Fruit fly (Drosophila melanogaster) whole organism, embryonic: ENCODE results near the gene CG8665.

ENCODE experiments used
- ATbp ChIP-seq: fragments of 200-800 bp; sonication (Bioruptor generic); optimal IDR thresholded peaks from 2 replicates; lab custom pipeline; 2017; ENCODE audit warnings: missing biosample characterization, mild to moderate bottlenecking, missing genetic modification characterization, missing genetic modification reagents
- Aef1 ChIP-seq: fragments of 200-800 bp; sonication (Bioruptor generic); IDR thresholded peaks from 3 replicates; pipeline ENCODE4 v1.3.6; 2022; ENCODE audit warnings: missing biosample characterization, missing genetic modification characterization
- CG1024 ChIP-seq: fragments of 200-800 bp; sonication (Bioruptor generic); IDR thresholded peaks from 2 replicates; pipeline ENCODE4 v1.3.6; 2022; ENCODE audit warnings: missing biosample characterization, missing genetic modification characterization
- CG11085 ChIP-seq: fragments of 200-800 bp; sonication (Bioruptor generic); IDR thresholded peaks from 2 replicates; pipeline ENCODE4 v1.3.6; 2022; ENCODE audit warnings: missing biosample characterization, missing genetic modification characterization
- CG12071 ChIP-seq: fragments of 200-800 bp; sonication (Bioruptor generic); optimal IDR thresholded peaks from 3 replicates; lab custom pipeline; 2018; ENCODE audit warnings: missing biosample characterization, mild to moderate bottlenecking, missing genetic modification characterization
- CG12769 ChIP-seq: fragments of 200-800 bp; sonication (Bioruptor generic); optimal IDR thresholded peaks from 2 replicates; lab custom pipeline; 2019; ENCODE audit warnings: missing biosample characterization, mild to moderate bottlenecking, missing genetic modification characterization, moderate library complexity
- CG13775 ChIP-seq: fragments of 200-800 bp; sonication (Bioruptor generic); optimal IDR thresholded peaks from 3 replicates; lab custom pipeline; 2017; ENCODE audit warnings: missing biosample characterization, mild to moderate bottlenecking, missing genetic modification characterization
- CG15073 ChIP-seq: fragments of 200-800 bp; sonication (Bioruptor generic); optimal IDR thresholded peaks from 2 replicates; lab custom pipeline; 2016; ENCODE audit warnings: missing biosample characterization, missing genetic modification characterization
- CG15479 ChIP-seq: fragments of 200-800 bp; sonication (Bioruptor generic); optimal IDR thresholded peaks from 3 replicates; lab custom pipeline; 2019; ENCODE audit warnings: missing biosample characterization, mild to moderate bottlenecking, missing genetic modification characterization, moderate library complexity
- CG16815 ChIP-seq: fragments of 200-800 bp; sonication (Bioruptor generic); optimal IDR thresholded peaks from 3 replicates; lab custom pipeline; 2017; ENCODE audit warnings: missing biosample characterization, mild to moderate bottlenecking, missing genetic modification characterization
- CG16863 ChIP-seq: fragments of 200-800 bp; sonication (Bioruptor generic); optimal IDR thresholded peaks from 3 replicates; lab custom pipeline; 2016; ENCODE audit warnings: missing biosample characterization, missing genetic modification characterization
- CG17186 ChIP-seq: fragments of 200-800 bp; sonication (Bioruptor generic); optimal IDR thresholded peaks from 3 replicates; lab custom pipeline; 2017; ENCODE audit warnings: missing biosample characterization, missing genetic modification reagents, missing genetic modification characterization
- CG17912 ChIP-seq: fragments of 200-800 bp; sonication (Bioruptor generic); optimal IDR thresholded peaks from 2 replicates; lab custom pipeline; 2018; ENCODE audit warnings: missing biosample characterization, mild to moderate bottlenecking, missing genetic modification characterization
- CG30020 ChIP-seq: fragments of 200-800 bp; optimal IDR thresholded peaks from 2 replicates; lab custom pipeline; 2019; ENCODE audit warnings: missing biosample characterization, mild to moderate bottlenecking, missing genetic modification characterization, moderate library complexity
- CG30431 ChIP-seq: fragments of 200-800 bp; sonication (Bioruptor generic); optimal IDR thresholded peaks from 2 replicates; lab custom pipeline; 2017; ENCODE audit warnings: missing biosample characterization, missing genetic modification characterization
- CG34422 ChIP-seq: fragments of 200-800 bp; sonication (Bioruptor generic); IDR thresholded peaks from 3 replicates; pipeline ENCODE4 v1.3.6; 2022; ENCODE audit warnings: missing biosample characterization, missing genetic modification characterization
- CG6791 ChIP-seq: fragments of 200-800 bp; sonication (Bioruptor generic); IDR thresholded peaks from 3 replicates; pipeline ENCODE4 v1.3.6; 2022; ENCODE audit warnings: missing biosample characterization, missing genetic modification characterization; ENCODE audit not compliant: partially characterized antibody
- CG8924 ChIP-seq: fragments of 200-800 bp; optimal IDR thresholded peaks from 3 replicates; lab custom pipeline; 2019; ENCODE audit warnings: missing biosample characterization, mild to moderate bottlenecking, missing genetic modification characterization, moderate library complexity
- CG9817 ChIP-seq: fragments of 200-800 bp; sonication (Bioruptor generic); optimal IDR thresholded peaks from 2 replicates; lab custom pipeline; 2018; ENCODE audit warnings: missing biosample characterization, mild to moderate bottlenecking, missing genetic modification characterization, moderate library complexity
- Chrac-16 ChIP-seq: fragments of 200-800 bp; sonication (Bioruptor generic); optimal IDR thresholded peaks from 3 replicates; lab custom pipeline; 2016; ENCODE audit warnings: missing biosample characterization, missing genetic modification characterization
- Dfd ChIP-seq, 2 experiments: fragments of >200 bp; optimal IDR thresholded peaks; 2 replicates each; lab custom pipeline; 2017; ENCODE audit warnings: missing biosample characterization in 2 of 2, missing genetic modification characterization in 2 of 2
- Dip2 ChIP-seq: fragments of 200-800 bp; sonication (Bioruptor generic); IDR thresholded peaks from 2 replicates; pipeline ENCODE4 v1.3.6; 2022; ENCODE audit warnings: missing biosample characterization, missing genetic modification characterization
- Doc3 ChIP-seq: fragments of 200-800 bp; sonication (Bioruptor generic); IDR thresholded peaks from 3 replicates; pipeline ENCODE4 v1.3.6; 2022; ENCODE audit warnings: missing biosample characterization, missing genetic modification characterization; ENCODE audit not compliant: partially characterized antibody
- Dp ChIP-seq: fragments of 200-800 bp; sonication (Bioruptor generic); optimal IDR thresholded peaks from 2 replicates; lab custom pipeline; 2018; ENCODE audit warnings: missing biosample characterization, mild to moderate bottlenecking, missing genetic modification characterization, moderate library complexity
- Ets97D ChIP-seq: fragments of 200-800 bp; sonication (Bioruptor generic); optimal IDR thresholded peaks from 3 replicates; lab custom pipeline; 2016; ENCODE audit warnings: missing biosample characterization, missing genetic modification characterization
- GATAe ChIP-seq: fragments of 200-800 bp; sonication (Bioruptor generic); conservative IDR thresholded peaks from 2 replicates; pipeline ENCODE4 v1.3.6; 2022; ENCODE audit warnings: missing biosample characterization, missing genetic modification characterization
- Gsc ChIP-seq: fragments of 200-800 bp; sonication (Bioruptor generic); IDR thresholded peaks from 2 replicates; pipeline ENCODE4 v1.3.6; 2022; ENCODE audit warnings: missing biosample characterization, missing genetic modification characterization
- H15 ChIP-seq: fragments of 200-800 bp; sonication (Bioruptor generic); IDR thresholded peaks from 3 replicates; pipeline ENCODE4 v1.3.6; 2022; ENCODE audit warnings: missing biosample characterization, missing genetic modification characterization
- Hr51 ChIP-seq, 2 experiments: fragments of 200-800 bp; sonication (Bioruptor generic); optimal IDR thresholded peaks; 2 replicates in 1 of 2; 3 replicates in 1 of 2; lab custom pipeline; 2016 to 2018; ENCODE audit warnings: missing biosample characterization in 2 of 2, missing genetic modification characterization in 2 of 2, mild to moderate bottlenecking in 1 of 2, moderate library complexity in 1 of 2
- Nf-YB ChIP-seq: fragments of 200-800 bp; sonication (Bioruptor generic); optimal IDR thresholded peaks from 3 replicates; lab custom pipeline; 2019; ENCODE audit warnings: missing biosample characterization, mild to moderate bottlenecking, missing genetic modification characterization, moderate library complexity
- Poxn ChIP-seq: fragments of 200-800 bp; sonication (Bioruptor generic); IDR thresholded peaks from 2 replicates; pipeline ENCODE4 v1.3.6; 2022; ENCODE audit warnings: missing biosample characterization, missing genetic modification characterization
- Ptx1 ChIP-seq: fragments of 200-800 bp; sonication (Bioruptor generic); IDR thresholded peaks from 2 replicates; pipeline ENCODE4 v1.3.6; 2022; ENCODE audit warnings: missing biosample characterization, missing genetic modification characterization
- Rx ChIP-seq: fragments of 200-800 bp; sonication (Bioruptor generic); IDR thresholded peaks from 2 replicates; pipeline ENCODE4 v1.3.6; 2022; ENCODE audit warnings: missing biosample characterization, missing genetic modification characterization
- Spps ChIP-seq: fragments of 200-800 bp; sonication (Bioruptor generic); optimal IDR thresholded peaks from 2 replicates; lab custom pipeline; 2018; ENCODE audit warnings: missing biosample characterization, mild to moderate bottlenecking, missing genetic modification characterization
- Sry-β ChIP-seq: fragments of 200-800 bp; sonication (Bioruptor generic); optimal IDR thresholded peaks from 2 replicates; lab custom pipeline; 2018; ENCODE audit warnings: missing biosample characterization, mild to moderate bottlenecking, missing genetic modification characterization, moderate library complexity
- ac ChIP-seq: fragments of 200-800 bp; sonication (Bioruptor generic); optimal IDR thresholded peaks from 3 replicates; lab custom pipeline; 2017; ENCODE audit warnings: missing biosample characterization, mild to moderate bottlenecking, missing genetic modification characterization
- bowl ChIP-seq: fragments of 200-800 bp; sonication (Bioruptor generic); IDR thresholded peaks from 2 replicates; pipeline ENCODE4 v1.3.6; 2022; ENCODE audit warnings: missing biosample characterization, missing genetic modification characterization
- disco-r ChIP-seq: fragments of 200-800 bp; sonication (Bioruptor generic); optimal IDR thresholded peaks from 2 replicates; lab custom pipeline; 2016; ENCODE audit warnings: missing biosample characterization, missing genetic modification characterization
- grau ChIP-seq: fragments of 200-800 bp; optimal IDR thresholded peaks from 3 replicates; lab custom pipeline; 2019; ENCODE audit warnings: missing biosample characterization, mild to moderate bottlenecking, missing genetic modification characterization, moderate library complexity
- hth ChIP-seq: fragments of >200 bp; optimal IDR thresholded peaks from 2 replicates; lab custom pipeline; 2017; ENCODE audit warnings: inconsistent platforms
- pb ChIP-seq: fragments of 200-800 bp; sonication (Bioruptor generic); optimal IDR thresholded peaks from 3 replicates; lab custom pipeline; 2016; ENCODE audit warnings: missing biosample characterization, missing genetic modification characterization
- rib ChIP-seq: fragments of 200-800 bp; sonication (Bioruptor generic); IDR thresholded peaks from 2 replicates; pipeline ENCODE4 v1.3.6; 2022; ENCODE audit warnings: missing biosample characterization, missing genetic modification characterization
- sc ChIP-seq, 3 experiments: fragments of >200 bp in 2 of 3; fragments of 200-800 bp in 1 of 3; sonication (Bioruptor generic) in 1 of 3; optimal IDR thresholded peaks; 2 replicates in 2 of 3; 3 replicates in 1 of 3; lab custom pipeline; 2017; ENCODE audit warnings: mild to moderate bottlenecking in 1 of 3, missing biosample characterization in 1 of 3, missing genetic modification characterization in 1 of 3, missing genetic modification reagents in 1 of 3
- shn ChIP-seq: fragments of 200-800 bp; sonication (Bioruptor generic); optimal IDR thresholded peaks from 3 replicates; lab custom pipeline; 2016; ENCODE audit warnings: missing biosample characterization, missing genetic modification characterization
- slou ChIP-seq: fragments of 200-800 bp; sonication (Bioruptor generic); optimal IDR thresholded peaks from 3 replicates; lab custom pipeline; 2016; ENCODE audit warnings: missing biosample characterization, missing genetic modification characterization
- tll ChIP-seq, 2 experiments: fragments of 200-800 bp in 1 of 2; fragments of >200 bp in 1 of 2; sonication (Bioruptor generic) in 1 of 2; optimal IDR thresholded peaks; 2 replicates each; lab custom pipeline; 2017 to 2019; ENCODE audit warnings: missing biosample characterization in 2 of 2, missing genetic modification characterization in 2 of 2, mild to moderate bottlenecking in 1 of 2, moderate library complexity in 1 of 2
- vfl ChIP-seq: fragments of 200-800 bp; sonication (Bioruptor generic); optimal IDR thresholded peaks from 2 replicates; lab custom pipeline; 2016; ENCODE audit warnings: missing biosample characterization, missing genetic modification characterization
- vnd ChIP-seq: fragments of 200-800 bp; sonication (Bioruptor generic); IDR thresholded peaks from 3 replicates; pipeline ENCODE4 v1.3.6; 2022; ENCODE audit warnings: missing biosample characterization, missing genetic modification characterization; ENCODE audit not compliant: partially characterized antibody
- wor ChIP-seq: fragments of 200-800 bp; sonication (Bioruptor generic); IDR thresholded peaks from 2 replicates; pipeline ENCODE4 v1.3.6; 2022; ENCODE audit warnings: missing biosample characterization, missing genetic modification characterization
- zen ChIP-seq: fragments of 200-800 bp; sonication (Bioruptor generic); optimal IDR thresholded peaks from 3 replicates; lab custom pipeline; 2018; ENCODE audit warnings: missing biosample characterization, mild to moderate bottlenecking, missing genetic modification characterization, moderate library complexity
- zfh1 ChIP-seq: fragments of 200-800 bp; sonication (Bioruptor generic); IDR thresholded peaks from 3 replicates; pipeline ENCODE4 v1.3.6; 2022; ENCODE audit warnings: missing biosample characterization, missing genetic modification characterization

CG8665 gene

DNA sequence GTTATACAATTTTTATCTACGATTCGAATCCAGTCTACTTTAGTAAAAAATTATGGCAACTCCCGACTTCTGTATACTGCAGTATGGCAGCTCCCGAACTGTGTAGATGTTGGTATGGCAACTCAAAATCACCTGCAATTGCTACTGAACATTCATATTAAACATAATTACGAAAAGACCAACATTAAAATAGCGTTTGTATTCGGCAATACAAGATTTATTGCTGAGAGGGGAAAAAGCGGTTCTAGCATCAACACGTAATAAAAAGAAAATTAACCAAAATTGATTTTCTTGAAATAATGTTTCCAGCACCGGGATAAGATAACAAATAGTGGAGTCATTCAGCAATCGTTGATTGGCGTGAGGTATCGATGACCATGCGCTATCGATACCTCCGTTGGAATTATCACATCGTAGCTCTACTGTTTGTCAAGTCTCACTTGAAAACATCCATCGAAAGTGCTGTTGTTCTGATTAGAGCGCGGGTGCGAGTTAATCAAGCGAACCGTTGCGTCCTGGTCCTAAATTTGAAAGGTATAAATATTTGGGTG, 26.7 kb upstream of the CG8665 start, which contains the start of gene Tsp39D (continued):
- TF ChIP-seq grau (tag; lab: Kevin White, UChicago) (no peak), bowl (GFP tag; lab: Robert Waterston, UW) (no peak), CG8924 (peak; percentile 25), Sry-β (no peak), Hr51 (GFP tag; optimal IDR thresholded peaks at IDR 0.05; lab: Kevin White, UChicago) (no peak), hth (lab: Kevin White, UChicago) (no peak), GATAe (GFP tag; lab: Robert Waterston, UW) (no peak), CG15479 (GFP tag; lab: Kevin White, UChicago) (peak; percentile 33), CG16863 (no peak), CG17912 (GFP tag; lab: Kevin White, UChicago) (no peak), ac (no peak), CG6791 (GFP tag; lab: Robert Waterston, UW) (peak; percentile 86), disco-r (no peak), pb (GFP tag; lab: Kevin White, UChicago) (no peak), CG12769 (tag; lab: Kevin White, UChicago) (no peak), CG30020 (tag; lab: Kevin White, UChicago) (peak; percentile 73), slou (GFP tag; lab: Kevin White, UChicago) (no peak), CG17186 (GFP tag; lab: Kevin White, UChicago) (peak; percentile 37), shn (no peak), CG1024 (GFP tag; lab: Robert Waterston, UW) (no peak), CG11085 (GFP tag; lab: Robert Waterston, UW) (no peak), zen (tag; lab: Kevin White, UChicago) (peak; percentile 39), tll (GFP tag; optimal IDR thresholded peaks at IDR 0.05; lab: Kevin White, UChicago) (no peak), Poxn (GFP tag; lab: Robert Waterston, UW) (no peak), CG16815 (GFP tag; lab: Kevin White, UChicago) (no peak), Aef1 (GFP tag; lab: Robert Waterston, UW) (no peak), Chrac-16 (GFP tag; lab: Kevin White, UChicago) (no peak), Dp (peak; percentile 68), CG13775 (GFP tag; lab: Kevin White, UChicago) (no peak), Doc3 (GFP tag; lab: Robert Waterston, UW) (peak; percentile 68), Rx (no peak), vnd (peak; percentile 94), CG15073 (GFP tag; lab: Kevin White, UChicago) (no peak), rib (no peak), Dfd (GFP tag; optimal IDR thresholded peaks at IDR 0.05; lab: Kevin White, UChicago) (no peak), Dip2 (GFP tag; lab: Robert Waterston, UW) (no peak), wor (GFP tag; lab: Robert Waterston, UW) (no peak), CG12071 (GFP tag; lab: Kevin White, UChicago) (no peak), vfl (GFP tag; lab: Kevin White, UChicago) (no peak), zfh1 (no peak), Ptx1 (GFP tag; lab: Robert Waterston, UW) (no peak), Gsc (GFP tag; lab: Robert Waterston, UW) (no peak), Spps (tag; lab: Kevin White, UChicago) (no peak), sc (optimal IDR thresholded peaks at IDR 0.05; lab: Kevin White, UChicago) (no peak), sc (GFP tag; optimal IDR thresholded peaks at IDR 0.05; lab: Kevin White, UChicago) (no peak), Ets97D (GFP tag; lab: Kevin White, UChicago) (peak; percentile 70), ATbp (no peak), CG9817 (tag; lab: Kevin White, UChicago) (no peak), H15 (GFP tag; lab: Robert Waterston, UW) (no peak), CG34422 (no peak), Nf-YB (GFP tag; lab: Kevin White, UChicago) (no peak), CG30431 (no peak)
